Fruit fly (Drosophila melanogaster): ENCODE measurements around the gene CG16781.

CG16781 gene

dm6 chrX:3414003-3414767, 49.7 kb downstream of the CG16781 start (continued):
- peak; percentile 68 for TF ChIP-seq CG9932 (GFP tag; IDR thresholded peaks at IDR 0.05)
- TF ChIP-seq CG7928 (GFP tag; optimal IDR thresholded peaks at IDR 0.05) = no peak
- TF ChIP-seq insv (GFP tag; optimal IDR thresholded peaks at IDR 0.05) = no peak
- peak; percentile 49; the same call in 1 of the 2 replicates for TF ChIP-seq E2f2 (GFP tag; IDR thresholded peaks at IDR 0.05)
- TF ChIP-seq NC2β (GFP tag; optimal IDR thresholded peaks at IDR 0.05) = no peak
- TF ChIP-seq CG17829 (tag; optimal IDR thresholded peaks at IDR 0.05) = peak; percentile 55
- TF ChIP-seq CG30431 (GFP tag; optimal IDR thresholded peaks at IDR 0.05) = peak; percentile 14
- peak; percentile 49 for TF ChIP-seq odd (GFP tag; optimal IDR thresholded peaks at IDR 0.05)
- TF ChIP-seq shn (GFP tag; optimal IDR thresholded peaks at IDR 0.05) = peak; percentile 4
- TF ChIP-seq Rfx (GFP tag; IDR thresholded peaks at IDR 0.05) = peak; percentile 73
- TF ChIP-seq HHEX (GFP tag; optimal IDR thresholded peaks at IDR 0.05) = peak; percentile 60
- no peak for TF ChIP-seq fu2 (GFP tag; optimal IDR thresholded peaks at IDR 0.05)
- no peak for TF ChIP-seq luna (GFP tag; optimal IDR thresholded peaks at IDR 0.05)
- TF ChIP-seq CG33557 (GFP tag; optimal IDR thresholded peaks at IDR 0.05) = no peak
- TF ChIP-seq CG16863 (GFP tag; optimal IDR thresholded peaks at IDR 0.05) = no peak
- no peak for TF ChIP-seq jigr1 (GFP tag; IDR thresholded peaks at IDR 0.05)
- TF ChIP-seq CG34376 (GFP tag; optimal IDR thresholded peaks at IDR 0.05) = no peak
- no peak for TF ChIP-seq CG7786 (GFP tag; optimal IDR thresholded peaks at IDR 0.05)
- TF ChIP-seq CG13775 (GFP tag; optimal IDR thresholded peaks at IDR 0.05) = peak; percentile 59
- TF ChIP-seq ewg (GFP tag; optimal IDR thresholded peaks at IDR 0.05) = peak; percentile 2
- peak; percentile 80 for TF ChIP-seq CG12659 (GFP tag; optimal IDR thresholded peaks at IDR 0.05)
- TF ChIP-seq zfh2 (GFP tag; optimal IDR thresholded peaks at IDR 0.05) = peak; percentile 6
- no peak for TF ChIP-seq CG1832 (GFP tag; optimal IDR thresholded peaks at IDR 0.05)
- TF ChIP-seq CG11093 (GFP tag; IDR thresholded peaks at IDR 0.05) = peak; percentile 52; the same call in 1 of the 3 replicates
- TF ChIP-seq Optix (GFP tag; IDR thresholded peaks at IDR 0.05) = no peak
- no peak for TF ChIP-seq CG8478 (optimal IDR thresholded peaks at IDR 0.05)
- TF ChIP-seq NC2α (GFP tag; optimal IDR thresholded peaks at IDR 0.05) = no peak
- TF ChIP-seq sim (GFP tag; IDR thresholded peaks at IDR 0.05) = no peak
- peak; percentile 52 for TF ChIP-seq CG12299 (tag; optimal IDR thresholded peaks at IDR 0.05)
- no peak for TF ChIP-seq MESR4 (GFP tag; optimal IDR thresholded peaks at IDR 0.05)
- peak; percentile 33 for TF ChIP-seq CG6654 (GFP tag; optimal IDR thresholded peaks at IDR 0.05)
- no peak for TF ChIP-seq Lhr (GFP tag; optimal IDR thresholded peaks at IDR 0.05)
- no peak for TF ChIP-seq CG31388 (GFP tag; optimal IDR thresholded peaks at IDR 0.05)
- TF ChIP-seq p53 (GFP tag; optimal IDR thresholded peaks at IDR 0.05) = no peak
- peak; percentile 8 for TF ChIP-seq cato (GFP tag; optimal IDR thresholded peaks at IDR 0.05; ENCODE audit: borderline replicate concordance)
- TF ChIP-seq Sin3A (optimal IDR thresholded peaks at IDR 0.05) = no peak
- no peak for TF ChIP-seq Mad (GFP tag; optimal IDR thresholded peaks at IDR 0.05)
- TF ChIP-seq pzg (GFP tag; optimal IDR thresholded peaks at IDR 0.05) = no peak
- TF ChIP-seq Chrac-16 (GFP tag; optimal IDR thresholded peaks at IDR 0.05) = peak; percentile 27
- peak; percentile 17 for TF ChIP-seq Max (GFP tag; optimal IDR thresholded peaks at IDR 0.05)
- TF ChIP-seq tll (GFP tag; optimal IDR thresholded peaks at IDR 0.05) = no peak
- TF ChIP-seq Hr78 (GFP tag; optimal IDR thresholded peaks at IDR 0.05) = no peak
- no peak for TF ChIP-seq cad (GFP tag; optimal IDR thresholded peaks at IDR 0.05)
- TF ChIP-seq cas (GFP tag; IDR thresholded peaks at IDR 0.05) = peak; percentile 46; the same call in 1 of the 2 replicates
- no peak for TF ChIP-seq unc-4 (GFP tag; IDR thresholded peaks at IDR 0.05; ENCODE audit: partially characterized antibody)
- peak; percentile 70 for TF ChIP-seq Ssrp (tag; optimal IDR thresholded peaks at IDR 0.05)
- no peak for TF ChIP-seq mld (GFP tag; IDR thresholded peaks at IDR 0.05; ENCODE audit: partially characterized antibody)
- TF ChIP-seq ken (GFP tag; IDR thresholded peaks at IDR 0.05) = no peak
- TF ChIP-seq CG3281 (GFP tag; optimal IDR thresholded peaks at IDR 0.05) = peak; percentile 85
- no peak for TF ChIP-seq CG30020 (tag; optimal IDR thresholded peaks at IDR 0.05)
